Fruit fly (Drosophila melanogaster) whole organism, embryonic: Measurements from ENCODE around the gene CG33687.
A peak's percentile ranks its signal among the peaks of the same experiment; 100 is the strongest.

Source experiments
- B-H2 ChIP-seq: fragments of 200-800 bp; sonication (Bioruptor generic); optimal IDR thresholded peaks from 2 replicates; lab custom pipeline; 2018; ENCODE audit warnings: missing biosample characterization, mild to moderate bottlenecking, missing genetic modification characterization
- CG11696 ChIP-seq: fragments of 200-800 bp; sonication (Bioruptor generic); IDR thresholded peaks from 2 replicates; pipeline ENCODE4 v1.3.6; 2022; ENCODE audit warnings: missing biosample characterization, missing genetic modification characterization
- CG11723 ChIP-seq: fragments of 200-800 bp; sonication (Bioruptor generic); optimal IDR thresholded peaks from 2 replicates; lab custom pipeline; 2017; ENCODE audit warnings: missing biosample characterization, mild to moderate bottlenecking, missing genetic modification characterization
- CG12219 ChIP-seq: fragments of 200-800 bp; sonication (Bioruptor generic); optimal IDR thresholded peaks from 3 replicates; lab custom pipeline; 2018; ENCODE audit warnings: missing biosample characterization, mild to moderate bottlenecking, missing genetic modification characterization
- CG13624 ChIP-seq: fragments of 200-800 bp; sonication (Bioruptor generic); optimal IDR thresholded peaks from 2 replicates; lab custom pipeline; 2016; ENCODE audit warnings: missing biosample characterization, missing genetic modification characterization
- CG14050 ChIP-seq: fragments of 200-800 bp; sonication (Bioruptor generic); IDR thresholded peaks from 3 replicates; pipeline ENCODE4 v1.3.6; 2022; ENCODE audit warnings: missing biosample characterization, missing genetic modification characterization
- CG15601 ChIP-seq: fragments of 200-800 bp; sonication (Bioruptor generic); optimal IDR thresholded peaks from 3 replicates; lab custom pipeline; 2019; ENCODE audit warnings: missing biosample characterization, mild to moderate bottlenecking, missing genetic modification characterization, moderate library complexity
- CG17328 ChIP-seq: fragments of 200-800 bp; sonication (Bioruptor generic); IDR thresholded peaks from 2 replicates; pipeline ENCODE4 v1.3.6; 2022; ENCODE audit warnings: missing biosample characterization, missing genetic modification characterization
- CG1792 ChIP-seq: fragments of 200-800 bp; sonication (Bioruptor generic); optimal IDR thresholded peaks from 2 replicates; lab custom pipeline; 2016; ENCODE audit warnings: missing biosample characterization, missing genetic modification characterization
- CG31441 ChIP-seq: fragments of 200-800 bp; sonication (Bioruptor generic); IDR thresholded peaks from 2 replicates; pipeline ENCODE4 v1.3.6; 2022; ENCODE audit warnings: missing biosample characterization, missing genetic modification characterization
- CG3726 ChIP-seq: fragments of 200-800 bp; sonication (Bioruptor generic); IDR thresholded peaks from 3 replicates; pipeline ENCODE4, ENCODE4 v1.3.6; 2022; ENCODE audit warnings: missing biosample characterization, missing genetic modification characterization
- CG8359 ChIP-seq: fragments of 200-800 bp; sonication (Bioruptor generic); optimal IDR thresholded peaks from 2 replicates; lab custom pipeline; 2017; ENCODE audit warnings: missing biosample characterization, mild to moderate bottlenecking, missing genetic modification characterization, borderline replicate concordance
- CG8924 ChIP-seq: fragments of 200-800 bp; optimal IDR thresholded peaks from 3 replicates; lab custom pipeline; 2019; ENCODE audit warnings: missing biosample characterization, mild to moderate bottlenecking, missing genetic modification characterization, moderate library complexity
- Dip2 ChIP-seq: fragments of 200-800 bp; sonication (Bioruptor generic); IDR thresholded peaks from 2 replicates; pipeline ENCODE4 v1.3.6; 2022; ENCODE audit warnings: missing biosample characterization, missing genetic modification characterization
- Doc2 ChIP-seq: fragments of 200-800 bp; sonication (Bioruptor generic); IDR thresholded peaks from 2 replicates; pipeline ENCODE4 v1.3.6; 2022; ENCODE audit warnings: missing biosample characterization, missing genetic modification characterization
- Elba2 ChIP-seq: fragments of 200-800 bp; sonication (Bioruptor generic); optimal IDR thresholded peaks from 3 replicates; lab custom pipeline; 2016; ENCODE audit warnings: missing biosample characterization, missing genetic modification characterization
- HLH4C ChIP-seq: fragments of 200-800 bp; sonication (Bioruptor generic); IDR thresholded peaks from 3 replicates; pipeline ENCODE4 v1.3.6; 2022; ENCODE audit warnings: missing biosample characterization, missing genetic modification characterization; ENCODE audit not compliant: partially characterized antibody
- HLHmδ ChIP-seq: fragments of 200-800 bp; sonication (Bioruptor generic); optimal IDR thresholded peaks from 2 replicates; lab custom pipeline; 2018; ENCODE audit warnings: missing biosample characterization, mild to moderate bottlenecking, missing genetic modification characterization, moderate library complexity
- Hr51 ChIP-seq, 2 experiments: fragments of 200-800 bp; sonication (Bioruptor generic); optimal IDR thresholded peaks; 2 replicates in 1 of 2; 3 replicates in 1 of 2; lab custom pipeline; 2016 to 2018; ENCODE audit warnings: missing biosample characterization in 2 of 2, missing genetic modification characterization in 2 of 2, mild to moderate bottlenecking in 1 of 2, moderate library complexity in 1 of 2
- Meics ChIP-seq: fragments of 200-800 bp; sonication (Bioruptor generic); optimal IDR thresholded peaks from 2 replicates; lab custom pipeline; 2017; ENCODE audit warnings: missing biosample characterization, mild to moderate bottlenecking, missing genetic modification characterization
- Nf-YB ChIP-seq: fragments of 200-800 bp; sonication (Bioruptor generic); optimal IDR thresholded peaks from 3 replicates; lab custom pipeline; 2019; ENCODE audit warnings: missing biosample characterization, mild to moderate bottlenecking, missing genetic modification characterization, moderate library complexity
- Nf-YC ChIP-seq: fragments of 200-800 bp; optimal IDR thresholded peaks from 3 replicates; lab custom pipeline; 2019; ENCODE audit warnings: missing biosample characterization, mild to moderate bottlenecking, missing genetic modification characterization, moderate library complexity
- Rx ChIP-seq: fragments of 200-800 bp; sonication (Bioruptor generic); IDR thresholded peaks from 2 replicates; pipeline ENCODE4 v1.3.6; 2022; ENCODE audit warnings: missing biosample characterization, missing genetic modification characterization
- Scr ChIP-seq: fragments of 200-800 bp; sonication (Bioruptor generic); IDR thresholded peaks from 2 replicates; pipeline ENCODE4 v1.3.6; 2022; ENCODE audit warnings: missing biosample characterization, missing genetic modification characterization; ENCODE audit not compliant: partially characterized antibody
- Sox100B ChIP-seq: fragments of 200-800 bp; sonication (Bioruptor generic); optimal IDR thresholded peaks from 3 replicates; lab custom pipeline; 2018; ENCODE audit warnings: missing biosample characterization, mild to moderate bottlenecking, missing genetic modification characterization
- Spps ChIP-seq: fragments of 200-800 bp; sonication (Bioruptor generic); optimal IDR thresholded peaks from 2 replicates; lab custom pipeline; 2018; ENCODE audit warnings: missing biosample characterization, mild to moderate bottlenecking, missing genetic modification characterization
- Ssrp ChIP-seq: fragments of 200-800 bp; sonication (Bioruptor generic); optimal IDR thresholded peaks from 2 replicates; lab custom pipeline; 2018; ENCODE audit warnings: missing biosample characterization, mild to moderate bottlenecking, missing genetic modification characterization, moderate library complexity
- bab2 ChIP-seq: fragments of 200-800 bp; sonication (Bioruptor generic); optimal IDR thresholded peaks from 2 replicates; lab custom pipeline; 2016; ENCODE audit warnings: missing biosample characterization, missing genetic modification characterization
- bigmax ChIP-seq: fragments of 200-800 bp; sonication (Bioruptor generic); optimal IDR thresholded peaks from 2 replicates; lab custom pipeline; 2018; ENCODE audit warnings: missing biosample characterization, mild to moderate bottlenecking, missing genetic modification characterization
- cas ChIP-seq: fragments of 200-800 bp; sonication (Bioruptor generic); IDR thresholded peaks from 2 replicates; pipeline ENCODE4 v1.3.6; 2022; ENCODE audit warnings: missing biosample characterization, missing genetic modification characterization
- chinmo ChIP-seq: fragments of 200-800 bp; sonication (Bioruptor generic); IDR thresholded peaks from 4 replicates; pipeline ENCODE4 v1.3.6; 2022; ENCODE audit warnings: missing biosample characterization, missing genetic modification characterization; ENCODE audit not compliant: partially characterized antibody
- corto ChIP-seq: fragments of 200-800 bp; sonication (Bioruptor generic); optimal IDR thresholded peaks from 2 replicates; lab custom pipeline; 2016; ENCODE audit warnings: missing biosample characterization, mild to moderate bottlenecking, missing genetic modification characterization, moderate library complexity
- dati ChIP-seq: fragments of 200-800 bp; sonication (Bioruptor generic); IDR thresholded peaks from 2 replicates; pipeline ENCODE4 v1.3.6; 2022; ENCODE audit warnings: missing biosample characterization, missing genetic modification characterization
- fru ChIP-seq: fragments of >200 bp; optimal IDR thresholded peaks from 2 replicates; lab custom pipeline; 2017
- ham ChIP-seq: fragments of 200-800 bp; sonication (Bioruptor generic); IDR thresholded peaks from 2 replicates; pipeline ENCODE4 v1.3.6; 2022; ENCODE audit warnings: missing biosample characterization, missing genetic modification characterization
- ind ChIP-seq: fragments of 200-800 bp; sonication (Bioruptor generic); optimal IDR thresholded peaks from 3 replicates; lab custom pipeline; 2016; ENCODE audit warnings: missing biosample characterization, missing genetic modification characterization
- klu ChIP-seq: fragments of 200-800 bp; sonication (Bioruptor generic); IDR thresholded peaks from 2 replicates; pipeline ENCODE4 v1.3.6; 2022; ENCODE audit warnings: missing biosample characterization, missing genetic modification characterization
- knrl ChIP-seq: fragments of 200-800 bp; sonication (Bioruptor generic); IDR thresholded peaks from 3 replicates; pipeline ENCODE4 v1.3.6; 2022; ENCODE audit warnings: missing biosample characterization, missing genetic modification characterization; ENCODE audit not compliant: partially characterized antibody
- lbe ChIP-seq: fragments of 200-800 bp; sonication (Bioruptor generic); optimal IDR thresholded peaks from 2 replicates; lab custom pipeline; 2016; ENCODE audit warnings: missing biosample characterization, mild to moderate bottlenecking, missing genetic modification characterization
- nmo ChIP-seq: fragments of 200-800 bp; sonication (Bioruptor generic); optimal IDR thresholded peaks from 2 replicates; lab custom pipeline; 2018; ENCODE audit warnings: missing biosample characterization, mild to moderate bottlenecking, missing genetic modification characterization, moderate library complexity
- nom ChIP-seq: fragments of 200-800 bp; sonication (Bioruptor generic); optimal IDR thresholded peaks from 2 replicates; lab custom pipeline; 2017; ENCODE audit warnings: missing biosample characterization, missing genetic modification characterization, mild to moderate bottlenecking, moderate library complexity, missing genetic modification reagents
- onecut ChIP-seq: fragments of 200-800 bp; sonication (Bioruptor generic); IDR thresholded peaks from 2 replicates; pipeline ENCODE4 v1.3.6; 2022; ENCODE audit warnings: missing biosample characterization, missing genetic modification characterization
- org-1 ChIP-seq: fragments of 200-800 bp; sonication (Bioruptor generic); optimal IDR thresholded peaks from 2 replicates; lab custom pipeline; 2017; ENCODE audit warnings: missing biosample characterization, missing genetic modification characterization
- p53 ChIP-seq: fragments of 200-800 bp; sonication (Bioruptor generic); optimal IDR thresholded peaks from 2 replicates; lab custom pipeline; 2016; ENCODE audit warnings: missing biosample characterization, missing genetic modification characterization
- slbo ChIP-seq: fragments of 200-800 bp; sonication (Bioruptor generic); IDR thresholded peaks from 2 replicates; pipeline ENCODE4 v1.3.6; 2022; ENCODE audit warnings: missing biosample characterization, missing genetic modification characterization
- slou ChIP-seq: fragments of 200-800 bp; sonication (Bioruptor generic); optimal IDR thresholded peaks from 3 replicates; lab custom pipeline; 2016; ENCODE audit warnings: missing biosample characterization, missing genetic modification characterization
- usp ChIP-seq: fragments of >200 bp; optimal IDR thresholded peaks from 2 replicates; lab custom pipeline; 2017; ENCODE audit warnings: missing biosample characterization, missing genetic modification characterization
- vnd ChIP-seq: fragments of 200-800 bp; sonication (Bioruptor generic); IDR thresholded peaks from 3 replicates; pipeline ENCODE4 v1.3.6; 2022; ENCODE audit warnings: missing biosample characterization, missing genetic modification characterization; ENCODE audit not compliant: partially characterized antibody
- zfh1 ChIP-seq: fragments of 200-800 bp; sonication (Bioruptor generic); IDR thresholded peaks from 3 replicates; pipeline ENCODE4 v1.3.6; 2022; ENCODE audit warnings: missing biosample characterization, missing genetic modification characterization

The CG33687 gene

DNA sequence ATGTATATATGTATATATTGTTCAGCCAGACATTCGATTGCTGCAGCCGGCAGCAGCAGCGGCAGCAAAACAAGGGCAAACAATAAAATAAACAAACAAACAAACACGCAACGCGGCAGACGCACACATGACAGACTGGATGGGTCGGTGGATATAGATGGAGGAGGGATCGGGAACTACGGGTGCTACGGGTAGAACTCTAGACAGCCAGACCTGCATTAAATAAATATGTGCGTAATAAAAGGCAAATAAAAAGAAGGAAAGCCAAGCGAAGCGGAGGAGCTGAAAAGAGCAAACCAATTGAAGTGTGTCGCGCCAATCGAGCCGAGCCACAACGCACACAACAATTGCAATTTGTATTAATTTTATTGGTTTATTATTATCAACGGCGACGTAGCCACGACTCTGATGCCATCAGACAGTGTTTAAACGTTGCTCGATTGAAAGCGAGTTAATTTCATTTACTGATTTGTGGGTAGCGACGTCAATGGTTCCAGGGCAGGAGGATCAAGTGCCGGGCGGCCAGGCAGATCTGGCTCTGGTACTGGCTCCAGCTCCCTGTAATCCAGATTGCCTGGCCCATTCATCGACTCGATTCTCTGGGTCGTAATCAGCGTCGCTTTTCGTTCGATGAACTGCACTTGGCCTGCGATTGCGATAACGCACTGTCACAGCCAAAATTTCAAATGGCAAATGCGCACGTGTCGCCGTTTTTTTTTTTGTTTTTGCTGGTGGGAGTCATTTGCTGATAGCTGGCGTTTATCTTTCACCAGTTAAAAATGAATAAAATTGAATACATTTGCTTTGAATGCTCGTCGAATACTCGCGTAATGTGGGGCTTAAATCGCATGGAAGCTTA, 3.6 kb upstream of the CG33687 start (continued):
- TF ChIP-seq onecut (GFP tag; lab: Robert Waterston, UW): no peak; the same call in 1 of the 2 replicates
- no peak for TF ChIP-seq CG3726 (GFP tag; lab: Robert Waterston, UW)
- no peak for TF ChIP-seq ham (GFP tag; lab: Robert Waterston, UW)
- TF ChIP-seq chinmo (GFP tag; lab: Robert Waterston, UW): 0 out of 4 replicates have a peak, but pooled peaks have one; percentile 32
- TF ChIP-seq Rx (GFP tag; lab: Robert Waterston, UW): no peak
- TF ChIP-seq nmo (GFP tag; lab: Kevin White, UChicago): no peak
- TF ChIP-seq Meics: no peak
- TF ChIP-seq HLH4C (GFP tag; lab: Robert Waterston, UW): no peak
- TF ChIP-seq Nf-YC (tag; lab: Kevin White, UChicago): no peak
- TF ChIP-seq knrl (GFP tag; lab: Robert Waterston, UW): no peak
- TF ChIP-seq p53: no peak
- no peak for TF ChIP-seq Hr51 (GFP tag; optimal IDR thresholded peaks at IDR 0.05; lab: Kevin White, UChicago)
- peak; percentile 52 for TF ChIP-seq Spps (tag; lab: Kevin White, UChicago)
- no peak for TF ChIP-seq CG13624 (GFP tag; lab: Kevin White, UChicago)
- no peak for TF ChIP-seq slou (GFP tag; lab: Kevin White, UChicago)
- TF ChIP-seq Dip2 (GFP tag; lab: Robert Waterston, UW): no peak
- no peak for TF ChIP-seq dati (GFP tag; lab: Robert Waterston, UW)
- TF ChIP-seq CG12219 (GFP tag; lab: Kevin White, UChicago): no peak
- TF ChIP-seq HLHmδ: peak; percentile 62
- peak; percentile 45 for TF ChIP-seq corto (GFP tag; lab: Kevin White, UChicago)
- TF ChIP-seq CG17328 (GFP tag; lab: Robert Waterston, UW): 0 out of 2 replicates have a peak, but pooled peaks have one; percentile 10
- no peak for TF ChIP-seq B-H2 (GFP tag; lab: Kevin White, UChicago)
- no peak for TF ChIP-seq vnd (GFP tag; lab: Robert Waterston, UW)
- no peak for TF ChIP-seq zfh1 (GFP tag; lab: Robert Waterston, UW)
- TF ChIP-seq slbo: no peak
- TF ChIP-seq CG11696 (GFP tag; lab: Robert Waterston, UW): no peak
- no peak for TF ChIP-seq bigmax
- no peak for TF ChIP-seq Scr (GFP tag; lab: Robert Waterston, UW)
- TF ChIP-seq Sox100B (GFP tag; lab: Kevin White, UChicago): peak; percentile 13
- no peak for TF ChIP-seq CG8924 (tag; lab: Kevin White, UChicago)
- TF ChIP-seq CG11723 (GFP tag; lab: Kevin White, UChicago): peak; percentile 53
- TF ChIP-seq CG15601 (tag; lab: Kevin White, UChicago): peak; percentile 66
- TF ChIP-seq Elba2 (GFP tag; lab: Kevin White, UChicago): no peak
- no peak; the same call in 1 of the 2 replicates for TF ChIP-seq CG31441 (GFP tag; lab: Robert Waterston, UW)
- peak; percentile 13 for TF ChIP-seq bab2 (GFP tag; lab: Kevin White, UChicago)

DNA sequence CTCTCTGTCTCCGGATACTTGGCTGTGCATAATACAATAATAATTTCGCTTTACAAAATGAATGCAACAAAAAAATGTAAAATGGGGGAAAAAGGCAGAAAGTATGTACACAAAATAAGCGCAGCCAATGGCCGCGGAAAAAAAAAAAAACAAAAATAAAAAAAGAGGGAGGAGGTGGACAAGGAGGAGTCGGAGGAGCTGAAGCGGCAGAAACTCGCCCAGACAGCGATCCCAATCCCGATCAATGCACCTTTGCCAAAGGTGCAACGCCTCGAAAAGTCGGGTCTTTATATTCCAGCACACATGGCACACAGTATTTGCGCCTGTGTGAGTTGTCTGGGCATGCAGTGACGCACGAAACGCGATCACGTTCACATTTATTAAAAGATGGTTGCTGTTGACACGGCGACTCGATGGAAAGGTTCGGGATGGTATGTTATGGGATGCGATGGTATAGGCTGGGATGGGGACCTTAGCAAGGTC, 2.2 kb upstream of the CG33687 start:
- no peak for TF ChIP-seq CG8359 (GFP tag; lab: Kevin White, UChicago)
- TF ChIP-seq CG1792: no peak
- no peak for TF ChIP-seq cas
- TF ChIP-seq zfh1 (GFP tag; lab: Robert Waterston, UW): 0 out of 3 replicates have a peak, but pooled peaks have one; percentile 30
- TF ChIP-seq org-1: no peak
- TF ChIP-seq CG14050 (GFP tag; lab: Robert Waterston, UW): no peak
- TF ChIP-seq Ssrp (tag; lab: Kevin White, UChicago): no peak
- no peak for TF ChIP-seq Doc2 (GFP tag; lab: Robert Waterston, UW)
- peak; percentile 75 for TF ChIP-seq nom
- TF ChIP-seq CG11696 (GFP tag; lab: Robert Waterston, UW): no peak
- TF ChIP-seq klu (GFP tag; lab: Robert Waterston, UW): no peak
- no peak for TF ChIP-seq fru (lab: Kevin White, UChicago)
- no peak for TF ChIP-seq usp (GFP tag; lab: Kevin White, UChicago)
- peak; percentile 60 for TF ChIP-seq corto (GFP tag; lab: Kevin White, UChicago)
- no peak for TF ChIP-seq Nf-YB (GFP tag; lab: Kevin White, UChicago)
- TF ChIP-seq ind (GFP tag; lab: Kevin White, UChicago): no peak
- peak; percentile 81 for TF ChIP-seq lbe (GFP tag; lab: Kevin White, UChicago)
